Worm (Caenorhabditis elegans): ENCODE results near the gene fbxb-18.

fbxb-18 gene

DNA sequence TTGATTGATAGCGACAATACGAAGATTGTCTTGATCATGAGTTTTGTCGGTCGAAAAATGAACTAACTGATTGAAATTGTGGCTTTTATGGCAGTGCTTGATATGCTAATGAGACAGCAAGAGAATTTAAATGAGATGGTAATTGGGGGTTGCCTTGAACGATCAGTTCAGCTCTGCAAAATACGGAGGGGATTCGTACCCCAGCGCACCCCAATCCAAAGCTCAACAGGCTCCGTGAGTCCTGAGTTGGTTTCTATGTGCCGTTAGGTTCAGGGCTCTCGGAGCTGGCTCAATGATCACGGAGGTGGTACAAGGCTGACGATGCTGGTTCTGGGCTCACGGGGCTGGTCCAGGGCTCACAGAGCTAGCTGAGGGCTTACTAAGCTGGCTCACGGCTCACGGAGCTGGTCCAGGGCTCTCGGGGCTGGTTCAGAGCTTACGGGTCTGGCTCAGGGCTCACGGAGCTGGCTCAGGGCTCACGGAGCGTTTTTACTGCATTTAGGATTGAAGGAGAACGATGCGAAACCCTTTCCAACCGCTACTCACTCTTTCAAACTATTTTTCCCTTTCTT, 43.9 kb downstream of the fbxb-18 start, which contains the start of gene ZC204.6:
Gene ZC204.6 (minus strand): TSS at position 51 of the 572 bp plus-strand sequence.
- TF ChIP-seq unc-62 (GFP tag; optimal IDR thresholded peaks at IDR 0.05) (no peak), swsn-7 (tag; optimal IDR thresholded peaks at IDR 0.05) (no peak), lsy-2 (tag; optimal IDR thresholded peaks at IDR 0.05) (no peak), nhr-71 (tag; optimal IDR thresholded peaks at IDR 0.05) (no peak), ceh-63 (GFP tag; optimal IDR thresholded peaks at IDR 0.05) (no peak), zag-1 (tag; optimal IDR thresholded peaks at IDR 0.05) (no peak), nhr-28 (tag; optimal IDR thresholded peaks at IDR 0.05) (no peak), nhr-12 (tag; optimal IDR thresholded peaks at IDR 0.05) (no peak), snpc-4 (tag; optimal IDR thresholded peaks at IDR 0.05) (no peak)

DNA sequence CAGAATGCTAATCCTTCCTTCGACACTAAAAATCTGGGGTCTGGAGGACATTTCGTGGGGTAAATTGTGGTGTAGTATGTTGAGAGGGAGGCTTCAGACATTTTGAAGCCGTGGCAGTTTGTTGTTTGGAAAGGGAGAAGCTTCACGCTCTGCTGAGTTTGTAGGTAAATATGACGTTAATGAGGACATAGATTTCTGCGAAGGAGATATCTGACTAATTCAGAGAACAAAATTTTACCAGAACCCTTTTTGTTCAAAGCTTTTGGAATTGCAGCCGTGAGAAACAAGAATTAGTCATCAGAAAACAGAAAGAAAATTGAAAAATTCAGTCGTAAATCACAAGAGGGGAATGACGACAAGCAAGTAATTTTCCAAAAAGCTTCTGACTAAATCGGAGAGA, 48.2 kb downstream of the fbxb-18 start, which contains the start of gene srh-72:
Gene srh-72 (minus strand): TSS at position 101 of the 400 bp plus-strand sequence.
- no peak for TF ChIP-seq xbp-1 (tag; optimal IDR thresholded peaks at IDR 0.05)
- TF ChIP-seq fkh-8 (tag; optimal IDR thresholded peaks at IDR 0.05): peak; percentile 62
